Worm (Caenorhabditis elegans) whole organism, L1 larva: Measurements from ENCODE around the gene twk-11.

ENCODE experiments used
- C34B4.2 ChIP-seq: sonication (generic microtip); optimal IDR thresholded peaks from 2 replicates; lab custom pipeline; 2017; ENCODE audit warnings: mild to moderate bottlenecking, missing genetic modification characterization, missing compliant biosample characterization
- alr-1 ChIP-seq: fragments of 200-800 bp; sonication (Bioruptor generic); optimal IDR thresholded peaks from 2 replicates; lab custom pipeline; 2018; ENCODE audit warnings: borderline replicate concordance, mild to moderate bottlenecking, missing genetic modification characterization, missing compliant biosample characterization
- ceh-8 ChIP-seq: fragments of 200-800 bp; sonication (Bioruptor generic); optimal IDR thresholded peaks from 2 replicates; lab custom pipeline; 2018; ENCODE audit warnings: mild to moderate bottlenecking, missing genetic modification characterization, moderate library complexity, missing compliant biosample characterization
- ceh-82 ChIP-seq, 3 experiments: fragments of 150-350 bp in 1 of 3; sonication (generic microtip) in 2 of 3; optimal IDR thresholded peaks; 2 replicates each; lab custom pipeline; 2014 to 2017; ENCODE audit warnings: missing biosample characterization in 3 of 3, missing genetic modification characterization in 3 of 3
- dsc-1 ChIP-seq: sonication (generic microtip); optimal IDR thresholded peaks from 2 replicates; lab custom pipeline; 2016; ENCODE audit warnings: mild to moderate bottlenecking, missing genetic modification characterization, missing compliant biosample characterization
- elt-2 ChIP-seq: sonication (generic microtip); optimal IDR thresholded peaks from 2 replicates; lab custom pipeline; 2016; ENCODE audit warnings: missing genetic modification characterization, mild to moderate bottlenecking, inconsistent platforms, missing compliant biosample characterization, missing genetic modification reagents
- nhr-11 ChIP-seq: fragments of 150-350 bp; optimal IDR thresholded peaks from 2 replicates; lab custom pipeline; 2014; ENCODE audit warnings: missing biosample characterization, missing genetic modification characterization
- nhr-20 ChIP-seq: sonication (generic microtip); optimal IDR thresholded peaks from 2 replicates; lab custom pipeline; 2016; ENCODE audit warnings: mild to moderate bottlenecking, missing genetic modification characterization, missing compliant biosample characterization
- nhr-237 ChIP-seq: fragments of 150-350 bp; optimal IDR thresholded peaks from 2 replicates; lab custom pipeline; 2014; ENCODE audit warnings: missing biosample characterization, missing genetic modification characterization
- pag-3 ChIP-seq: sonication (generic microtip); optimal IDR thresholded peaks from 2 replicates; lab custom pipeline; 2017; ENCODE audit warnings: missing genetic modification characterization, mild to moderate bottlenecking, missing compliant biosample characterization, antibody characterized with exemption, borderline replicate concordance; ENCODE audit not compliant: insufficient read depth
- snpc-4 ChIP-seq: fragments of 150-350 bp; optimal IDR thresholded peaks from 2 replicates; lab custom pipeline; 2014; ENCODE audit warnings: missing biosample characterization, missing genetic modification characterization
- unc-98 ChIP-seq: fragments of 200-800 bp; sonication (Bioruptor generic); IDR thresholded peaks from 2 replicates; pipeline ENCODE4 v1.3.6; 2022; ENCODE audit warnings: missing genetic modification characterization, missing compliant biosample characterization
- ztf-11 ChIP-seq, 2 experiments: sonication (generic microtip); optimal IDR thresholded peaks; 2 replicates each; lab custom pipeline; 2016 to 2017; ENCODE audit warnings: missing genetic modification characterization in 2 of 2, missing biosample characterization in 1 of 2, missing compliant biosample characterization in 1 of 2

ce11 chrV:7050153-7050552 lies 13.8 kb upstream of the twk-11 start:
- no peak for TF ChIP-seq dsc-1 (tag; lab: Kevin White, UChicago)
- no peak for TF ChIP-seq elt-2 (tag; lab: Kevin White, UChicago)
- TF ChIP-seq C34B4.2: no peak
- TF ChIP-seq ztf-11 (tag; optimal IDR thresholded peaks at IDR 0.05; lab: Kevin White, UChicago): no peak
- no peak for TF ChIP-seq pag-3 (tag; lab: Kevin White, UChicago)
- no peak for TF ChIP-seq unc-98 (GFP tag; lab: Robert Waterston, UW)
- no peak for TF ChIP-seq nhr-11
- no peak for TF ChIP-seq alr-1 (tag; lab: Kevin White, UChicago)
- no peak for TF ChIP-seq snpc-4 (tag; lab: Kevin White, UChicago)
- TF ChIP-seq ceh-8: no peak
- TF ChIP-seq nhr-237 (tag; lab: Kevin White, UChicago): no peak
- TF ChIP-seq nhr-20 (tag; lab: Kevin White, UChicago): no peak
- TF ChIP-seq ceh-82 (tag; optimal IDR thresholded peaks at IDR 0.05; lab: Kevin White, UChicago): no peak
